Worm (Caenorhabditis elegans) whole organism, young adult: ENCODE measurements around the gene eff-1.

Source experiments
- ama-1 ChIP-seq, 3 experiments: fragments of 150-350 bp in 1 of 3; sonication (generic microtip) in 2 of 3; optimal IDR thresholded peaks; 2 replicates each; lab custom pipeline; 2014 to 2018; ENCODE audit warnings: missing biosample characterization in 2 of 3, missing genetic modification characterization in 2 of 3, missing genetic modification reagents in 2 of 3
- attf-3 ChIP-seq: fragments of 200-800 bp; sonication (Bioruptor generic); conservative IDR thresholded peaks from 2 replicates; pipeline ENCODE4 v1.3.6; 2022; ENCODE audit warnings: missing genetic modification reagents, missing genetic modification characterization, missing compliant biosample characterization
- ccch-3 ChIP-seq: fragments of 200-800 bp; sonication (Bioruptor generic); optimal IDR thresholded peaks from 2 replicates; lab custom pipeline; 2018; ENCODE audit warnings: mild to moderate bottlenecking, missing genetic modification characterization, missing compliant biosample characterization
- hsf-1 ChIP-seq: fragments of 200-800 bp; sonication (Bioruptor generic); IDR thresholded peaks from 2 replicates; pipeline ENCODE4 v1.3.6; 2022; ENCODE audit warnings: missing genetic modification reagents, missing genetic modification characterization, missing compliant biosample characterization
- madf-10 ChIP-seq: sonication (generic microtip); optimal IDR thresholded peaks from 2 replicates; lab custom pipeline; 2016; ENCODE audit warnings: mild to moderate bottlenecking, missing genetic modification characterization, missing compliant biosample characterization
- madf-8 ChIP-seq: fragments of 200-800 bp; sonication (Bioruptor generic); conservative IDR thresholded peaks from 2 replicates; pipeline ENCODE4 v1.3.6; 2022; ENCODE audit warnings: missing genetic modification reagents, missing genetic modification characterization, missing compliant biosample characterization
- mxl-1 ChIP-seq: sonication (generic microtip); optimal IDR thresholded peaks from 2 replicates; lab custom pipeline; 2016; ENCODE audit warnings: missing genetic modification characterization, missing compliant biosample characterization
- nfya-2 ChIP-seq: fragments of 200-800 bp; sonication (Bioruptor generic); IDR thresholded peaks from 2 replicates; pipeline ENCODE4 v1.3.6; 2022; ENCODE audit warnings: missing genetic modification reagents, missing genetic modification characterization, missing compliant biosample characterization
- nhr-179 ChIP-seq: sonication (generic microtip); optimal IDR thresholded peaks from 2 replicates; lab custom pipeline; 2016; ENCODE audit warnings: mild to moderate bottlenecking, missing genetic modification characterization, missing compliant biosample characterization
- pha-4 ChIP-seq: fragments of 150-350 bp; sonication (generic microtip); optimal IDR thresholded peaks from 2 replicates; lab custom pipeline; 2014; ENCODE audit warnings: missing biosample characterization, missing genetic modification reagents, missing genetic modification characterization
- snpc-4 ChIP-seq, 5 experiments: fragments of 150-350 bp in 1 of 5; sonication (generic microtip) in 4 of 5; optimal IDR thresholded peaks; 2 replicates each; lab custom pipeline; 2014 to 2018; ENCODE audit warnings: missing genetic modification characterization in 5 of 5, missing biosample characterization in 3 of 5, antibody characterized with exemption in 2 of 5, mild to moderate bottlenecking in 2 of 5, missing compliant biosample characterization in 2 of 5, missing genotype in 2 of 5, moderate library complexity in 2 of 5, missing genetic modification reagents in 1 of 5
- sptf-2 ChIP-seq: fragments of 200-800 bp; sonication (Bioruptor generic); optimal IDR thresholded peaks from 2 replicates; lab custom pipeline; 2018; ENCODE audit warnings: mild to moderate bottlenecking, missing genetic modification characterization, missing compliant biosample characterization
- tbx-9 ChIP-seq: sonication (generic microtip); optimal IDR thresholded peaks from 2 replicates; lab custom pipeline; 2016; ENCODE audit warnings: borderline replicate concordance, missing genetic modification characterization, inconsistent platforms, missing compliant biosample characterization

- no peak for TF ChIP-seq madf-10 (tag; lab: Kevin White, UChicago)
- no peak for TF ChIP-seq ccch-3 (GFP tag; lab: Kevin White, UChicago)
- TF ChIP-seq mxl-1: no peak
- no peak for TF ChIP-seq madf-8 (GFP tag; lab: Robert Waterston, UW)
- no peak for TF ChIP-seq sptf-2 (GFP tag; lab: Kevin White, UChicago)
- TF ChIP-seq nfya-2 (GFP tag; lab: Robert Waterston, UW): no peak
- no peak for TF ChIP-seq ama-1 (optimal IDR thresholded peaks at IDR 0.05; lab: Kevin White, UChicago)
- peak in 1 of 2 experiments; percentile 43 for TF ChIP-seq ama-1 (GFP tag; optimal IDR thresholded peaks at IDR 0.05; lab: Kevin White, UChicago)
- peak; percentile 44; the same call in 1 of the 2 replicates for TF ChIP-seq hsf-1 (GFP tag; lab: Robert Waterston, UW)
- TF ChIP-seq pha-4: no peak
- no peak for TF ChIP-seq attf-3
- peak; percentile 5 for TF ChIP-seq snpc-4 (GFP tag; optimal IDR thresholded peaks at IDR 0.05; lab: Kevin White, UChicago)
- peak in 1 of 4 experiments; percentile 17 for TF ChIP-seq snpc-4 (tag; optimal IDR thresholded peaks at IDR 0.05; lab: Kevin White, UChicago)
- no peak for TF ChIP-seq nhr-179 (tag; lab: Kevin White, UChicago)
- no peak for TF ChIP-seq tbx-9 (tag; lab: Kevin White, UChicago)
Observed at ce11 chrII:8326228-8326960, 20.1 kb upstream of the eff-1 start.
